Fruit fly (Drosophila melanogaster): ENCODE data around the gene CG12983.
A peak's percentile ranks its signal among the peaks of the same experiment; 100 is the strongest.

The CG12983 gene

DNA sequence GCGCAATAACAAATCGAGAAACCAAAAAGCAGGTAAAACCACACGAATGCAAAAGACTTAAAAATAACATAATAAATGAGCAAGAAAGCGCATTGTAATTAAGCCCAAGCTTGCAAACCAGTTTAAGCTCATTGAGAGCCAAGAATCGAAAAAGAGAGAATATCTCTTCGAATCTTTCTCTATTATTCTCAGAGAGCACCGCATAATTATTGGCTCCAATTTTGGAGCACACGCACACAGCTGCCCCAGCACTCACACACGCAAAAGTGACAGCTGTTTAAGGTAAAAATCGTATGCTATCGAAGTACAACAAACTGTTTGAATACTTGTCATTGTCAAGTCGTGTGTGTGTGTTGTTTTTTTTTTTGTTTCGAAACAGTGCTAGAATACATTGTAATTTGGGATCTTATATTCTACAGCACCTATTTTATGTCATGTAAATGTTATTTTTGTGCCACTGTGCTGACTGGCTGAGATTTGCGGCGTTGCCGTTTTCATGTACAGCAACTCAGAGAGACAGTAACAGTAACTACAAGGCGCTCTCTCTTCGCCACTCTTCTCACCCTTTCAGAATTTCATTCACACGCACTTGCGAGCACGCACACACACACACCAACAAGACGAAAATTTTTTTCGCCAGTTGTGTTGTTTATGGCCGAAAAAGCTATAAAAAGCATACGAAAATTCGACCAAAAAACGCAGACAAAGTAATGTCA, 43.0 kb upstream of the CG12983 start (continued):
- TF ChIP-seq CG4707 (GFP tag; optimal IDR thresholded peaks at IDR 0.05) (peak; percentile 97), sd (tag; optimal IDR thresholded peaks at IDR 0.05) (peak; percentile 15), CG15601 (tag; optimal IDR thresholded peaks at IDR 0.05) (no peak), CG7928 (GFP tag; optimal IDR thresholded peaks at IDR 0.05) (no peak), H2.0 (GFP tag; IDR thresholded peaks at IDR 0.05) (peak; percentile 40; the same call in 1 of the 2 replicates), CG15514 (GFP tag; optimal IDR thresholded peaks at IDR 0.05) (peak; percentile 6), CG3726 (GFP tag; IDR thresholded peaks at IDR 0.05) (no peak), CG11723 (GFP tag; optimal IDR thresholded peaks at IDR 0.05) (no peak), CG14667 (GFP tag; IDR thresholded peaks at IDR 0.05) (no peak), CG10147 (GFP tag; optimal IDR thresholded peaks at IDR 0.05) (no peak), chm (GFP tag; IDR thresholded peaks at IDR 0.05) (no peak), tup (GFP tag; optimal IDR thresholded peaks at IDR 0.05) (no peak), CG2889 (GFP tag; IDR thresholded peaks at IDR 0.05) (peak; percentile 70; the same call in 1 of the 3 replicates), stc (GFP tag; IDR thresholded peaks at IDR 0.05) (peak; percentile 72; the same call in 1 of the 2 replicates), Atf6 (GFP tag; IDR thresholded peaks at IDR 0.05) (peak; percentile 75), chn (GFP tag; optimal IDR thresholded peaks at IDR 0.05) (peak; percentile 28), CG13287 (GFP tag; IDR thresholded peaks at IDR 0.05; ENCODE audit: partially characterized antibody) (peak; percentile 16; the same call in 1 of the 2 replicates), ATbp (GFP tag; optimal IDR thresholded peaks at IDR 0.05) (peak; percentile 47), dati (GFP tag; IDR thresholded peaks at IDR 0.05) (no peak), pnt (GFP tag; optimal IDR thresholded peaks at IDR 0.05) (peak; percentile 5), CG6272 (GFP tag; IDR thresholded peaks at IDR 0.05) (no peak), pan (optimal IDR thresholded peaks at IDR 0.05) (no peak), pan (GFP tag; optimal IDR thresholded peaks at IDR 0.05 in 1 of 2, IDR thresholded peaks at IDR 0.05 in 1 of 2) (peak in 1 of 2 experiments; percentile 79), CG30431 (GFP tag; optimal IDR thresholded peaks at IDR 0.05) (no peak), CrebB (tag; optimal IDR thresholded peaks at IDR 0.05) (no peak), CG10267 (tag; optimal IDR thresholded peaks at IDR 0.05) (peak; percentile 4), Dad (GFP tag; optimal IDR thresholded peaks at IDR 0.05) (peak; percentile 4), CG12942 (GFP tag; optimal IDR thresholded peaks at IDR 0.05) (peak; percentile 21), CG13624 (GFP tag; optimal IDR thresholded peaks at IDR 0.05) (peak; percentile 63), gem (tag; optimal IDR thresholded peaks at IDR 0.05) (peak; percentile 64), CG12391 (tag; optimal IDR thresholded peaks at IDR 0.05) (peak; percentile 48), Elba2 (GFP tag; optimal IDR thresholded peaks at IDR 0.05) (no peak), cwo (GFP tag; optimal IDR thresholded peaks at IDR 0.05) (peak; percentile 71), Gug (GFP tag; IDR thresholded peaks at IDR 0.05) (peak; percentile 38; the same call in 1 of the 4 replicates), CG33213 (GFP tag; optimal IDR thresholded peaks at IDR 0.05) (peak; percentile 20), tna (GFP tag; IDR thresholded peaks at IDR 0.05; ENCODE audit: partially characterized antibody) (no peak), otp (GFP tag; IDR thresholded peaks at IDR 0.05) (peak; percentile 68; the same call in 2 of the 3 replicates), gcm2 (GFP tag; optimal IDR thresholded peaks at IDR 0.05) (no peak), sc (optimal IDR thresholded peaks at IDR 0.05) (no peak), sc (GFP tag; optimal IDR thresholded peaks at IDR 0.05) (no peak), CG9727 (GFP tag; optimal IDR thresholded peaks at IDR 0.05) (peak; percentile 60), Ada2b (GFP tag; IDR thresholded peaks at IDR 0.05) (peak; percentile 58), tll (GFP tag; optimal IDR thresholded peaks at IDR 0.05) (no peak), CG14965 (GFP tag; optimal IDR thresholded peaks at IDR 0.05; ENCODE audit: borderline replicate concordance) (no peak), CG11247 (GFP tag; IDR thresholded peaks at IDR 0.05) (no peak), slp2 (GFP tag; optimal IDR thresholded peaks at IDR 0.05) (peak; percentile 15), CG9876 (GFP tag; optimal IDR thresholded peaks at IDR 0.05) (no peak), Dip2 (GFP tag; IDR thresholded peaks at IDR 0.05) (no peak), ttk (GFP tag; IDR thresholded peaks at IDR 0.05) (peak; percentile 40), Optix (GFP tag; IDR thresholded peaks at IDR 0.05) (peak; percentile 67; the same call in 2 of the 3 replicates)
